Fruit fly (Drosophila melanogaster): ENCODE results near the gene Prp40.

The Prp40 gene

DNA sequence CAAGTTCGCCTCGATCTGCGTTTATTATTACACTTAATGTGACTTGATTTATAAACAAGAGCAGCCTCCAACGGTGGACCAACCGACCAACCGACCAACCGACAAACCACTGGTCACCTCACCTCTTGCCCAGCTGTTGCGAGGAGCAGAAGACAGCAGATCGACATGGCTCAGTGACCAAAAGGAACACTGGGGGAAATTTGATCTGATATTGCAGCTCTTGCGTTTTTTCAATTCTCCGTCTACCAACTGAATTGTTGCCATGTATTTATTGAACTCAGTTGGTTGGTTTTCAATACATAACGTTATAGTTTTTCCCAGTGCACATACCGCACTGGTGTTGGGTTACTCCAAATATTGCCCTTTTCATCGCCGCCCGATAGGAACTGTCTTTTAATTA lies 18.4 kb upstream of the Prp40 start:
- TF ChIP-seq HLH106 (tag; optimal IDR thresholded peaks at IDR 0.05) (peak; percentile 47), rgr (GFP tag; optimal IDR thresholded peaks at IDR 0.05) (peak; percentile 31), foxo (GFP tag; optimal IDR thresholded peaks at IDR 0.05) (peak in 1 of 2 experiments; percentile 64), woc (GFP tag; optimal IDR thresholded peaks at IDR 0.05) (peak; percentile 10), Sp1 (GFP tag; optimal IDR thresholded peaks at IDR 0.05) (peak; percentile 36), br (GFP tag; optimal IDR thresholded peaks at IDR 0.05) (peak; percentile 63), OdsH (GFP tag; optimal IDR thresholded peaks at IDR 0.05) (peak; percentile 2), psq (GFP tag; optimal IDR thresholded peaks at IDR 0.05) (peak; percentile 31), Hnf4 (GFP tag; optimal IDR thresholded peaks at IDR 0.05) (peak; percentile 21), h (GFP tag; optimal IDR thresholded peaks at IDR 0.05) (peak; percentile 37), ey (GFP tag; optimal IDR thresholded peaks at IDR 0.05) (peak; percentile 22), Hr83 (GFP tag; optimal IDR thresholded peaks at IDR 0.05; ENCODE audit: poor library complexity, severe bottlenecking) (no peak), CrebA (GFP tag; optimal IDR thresholded peaks at IDR 0.05; ENCODE audit: borderline replicate concordance) (no peak), fru (GFP tag; optimal IDR thresholded peaks at IDR 0.05) (peak; percentile 62), dsf (GFP tag; optimal IDR thresholded peaks at IDR 0.05; ENCODE audit: borderline replicate concordance) (no peak)

- TF ChIP-seq Jra (GFP tag; optimal IDR thresholded peaks at IDR 0.05) (no peak), N (GFP tag; optimal IDR thresholded peaks at IDR 0.05) (no peak), Vsx2 (GFP tag; optimal IDR thresholded peaks at IDR 0.05; ENCODE audit: partially characterized antibody) (no peak), br (GFP tag; optimal IDR thresholded peaks at IDR 0.05) (no peak), Abd-B (GFP tag; optimal IDR thresholded peaks at IDR 0.05) (no peak), dsf (GFP tag; optimal IDR thresholded peaks at IDR 0.05; ENCODE audit: borderline replicate concordance) (no peak), Rel (GFP tag; optimal IDR thresholded peaks at IDR 0.05) (no peak), Rel (tag; optimal IDR thresholded peaks at IDR 0.05) (no peak), sv (GFP tag; optimal IDR thresholded peaks at IDR 0.05) (no peak), jim (GFP tag; optimal IDR thresholded peaks at IDR 0.05) (no peak), dmrt93B (GFP tag; optimal IDR thresholded peaks at IDR 0.05) (no peak), rgr (GFP tag; optimal IDR thresholded peaks at IDR 0.05) (no peak), sage (GFP tag; optimal IDR thresholded peaks at IDR 0.05) (no peak), Sp1 (GFP tag; optimal IDR thresholded peaks at IDR 0.05) (no peak), woc (GFP tag; optimal IDR thresholded peaks at IDR 0.05) (no peak), Hr78 (GFP tag; optimal IDR thresholded peaks at IDR 0.05) (no peak), HLH106 (tag; optimal IDR thresholded peaks at IDR 0.05) (no peak), h (GFP tag; optimal IDR thresholded peaks at IDR 0.05) (no peak)
Observed at dm6 chr2L:3005483-3005882, 17.5 kb upstream of the Prp40 start.

DNA sequence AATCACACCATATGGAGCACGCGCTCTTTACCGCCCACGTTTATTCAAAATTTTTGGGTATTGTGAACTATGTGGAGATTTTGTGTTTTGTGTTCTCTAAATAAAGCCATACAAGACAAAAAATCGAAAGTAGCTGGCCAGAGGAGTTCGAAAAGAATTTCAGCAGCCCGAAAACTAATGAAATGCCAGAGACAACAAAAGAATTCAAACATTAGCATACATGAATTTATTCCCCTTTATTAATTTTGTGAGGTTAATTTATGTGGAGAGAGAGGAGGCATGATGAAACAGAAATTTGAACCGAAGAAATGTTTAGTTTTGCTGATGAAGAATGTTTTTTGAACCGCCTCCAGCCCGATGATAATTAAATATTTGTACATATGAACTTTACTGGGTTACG lies 16.8 kb upstream of the Prp40 start:
- TF ChIP-seq Sp1 (GFP tag; optimal IDR thresholded peaks at IDR 0.05) (no peak), CG9705 (GFP tag; optimal IDR thresholded peaks at IDR 0.05) (no peak), Mio (GFP tag; optimal IDR thresholded peaks at IDR 0.05) (no peak), Abd-B (GFP tag; optimal IDR thresholded peaks at IDR 0.05) (no peak), sv (GFP tag; optimal IDR thresholded peaks at IDR 0.05) (no peak), Jra (GFP tag; optimal IDR thresholded peaks at IDR 0.05) (no peak), Hr83 (GFP tag; optimal IDR thresholded peaks at IDR 0.05; ENCODE audit: poor library complexity, severe bottlenecking) (no peak), h (GFP tag; optimal IDR thresholded peaks at IDR 0.05) (no peak), GATAd (GFP tag; optimal IDR thresholded peaks at IDR 0.05) (no peak), br (GFP tag; optimal IDR thresholded peaks at IDR 0.05) (no peak), woc (GFP tag; optimal IDR thresholded peaks at IDR 0.05) (no peak), jim (GFP tag; optimal IDR thresholded peaks at IDR 0.05) (no peak), fru (GFP tag; optimal IDR thresholded peaks at IDR 0.05) (no peak), CrebA (GFP tag; optimal IDR thresholded peaks at IDR 0.05; ENCODE audit: borderline replicate concordance) (no peak), foxo (GFP tag; optimal IDR thresholded peaks at IDR 0.05) (no peak)

- TF ChIP-seq Vsx2 (GFP tag; optimal IDR thresholded peaks at IDR 0.05; ENCODE audit: partially characterized antibody) (no peak), CrebA (GFP tag; optimal IDR thresholded peaks at IDR 0.05; ENCODE audit: borderline replicate concordance) (no peak), sv (GFP tag; optimal IDR thresholded peaks at IDR 0.05) (no peak), Rel (GFP tag; optimal IDR thresholded peaks at IDR 0.05) (no peak), Rel (tag; optimal IDR thresholded peaks at IDR 0.05) (no peak), jim (GFP tag; optimal IDR thresholded peaks at IDR 0.05) (no peak), h (GFP tag; optimal IDR thresholded peaks at IDR 0.05) (no peak), dl (GFP tag; optimal IDR thresholded peaks at IDR 0.05; ENCODE audit: insufficient read depth in 1 of 2, partially characterized antibody in 2 of 2) (no peak), Dfd (GFP tag; optimal IDR thresholded peaks at IDR 0.05) (no peak), br (GFP tag; optimal IDR thresholded peaks at IDR 0.05) (no peak)
Observed at dm6 chr2L:3006925-3007426, 16.1 kb upstream of the Prp40 start.
